Worm (Caenorhabditis elegans): ENCODE results near the gene rsd-2.

rsd-2 gene

DNA sequence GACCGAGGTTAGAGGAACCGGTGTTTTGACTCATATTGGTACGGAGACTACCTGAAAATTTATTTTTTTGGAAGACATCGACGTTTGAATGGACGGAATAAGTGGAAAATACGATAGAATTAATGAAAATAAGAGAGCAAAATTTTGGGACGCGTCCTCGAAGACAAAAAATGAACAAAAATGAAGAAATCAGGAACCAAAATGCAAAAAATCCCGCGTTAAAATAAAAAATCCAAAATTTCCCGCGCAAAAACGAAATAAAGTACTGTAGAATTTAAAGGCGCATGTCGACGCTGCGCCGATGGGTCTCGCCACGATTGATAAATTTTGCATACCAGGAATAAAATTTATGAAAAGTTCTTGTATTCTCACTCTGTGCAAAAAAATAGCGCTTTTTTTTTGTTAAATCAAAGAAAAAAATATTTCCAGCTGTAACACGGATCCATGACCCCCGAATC is 27.9 kb downstream of the rsd-2 start, which contains the start of gene puf-3:
Gene puf-3, minus strand, starts transcription at position 51 of the 458 bp plus-strand sequence.
- TF ChIP-seq nhr-20 (tag; optimal IDR thresholded peaks at IDR 0.05), result no peak

DNA sequence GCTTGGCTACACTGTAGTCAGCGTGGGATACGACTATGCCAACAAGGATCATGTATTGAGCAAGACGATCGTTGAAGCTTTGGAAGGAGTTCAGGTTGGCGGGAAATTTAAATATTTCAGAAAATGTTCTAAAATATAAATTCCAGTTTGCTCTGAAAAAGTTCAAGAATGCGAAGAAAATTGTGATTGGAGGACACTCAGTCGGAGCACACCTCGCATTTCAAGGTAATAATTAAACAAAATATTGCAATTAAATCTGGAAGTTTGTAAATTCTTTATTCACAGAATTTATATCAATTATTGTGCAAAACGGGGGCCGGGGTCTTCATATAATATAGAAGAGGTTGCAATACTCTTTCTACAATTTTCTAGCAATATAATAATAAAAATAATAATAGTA is 30.0 kb downstream of the rsd-2 start:
- no peak for TF ChIP-seq zip-4 (GFP tag; optimal IDR thresholded peaks at IDR 0.05)
- no peak for TF ChIP-seq lir-3 (tag; optimal IDR thresholded peaks at IDR 0.05; ENCODE audit: poor library complexity)
- TF ChIP-seq egl-27 (tag; optimal IDR thresholded peaks at IDR 0.05), result no peak
- no peak for TF ChIP-seq efl-1 (optimal IDR thresholded peaks at IDR 0.05)
- no peak for TF ChIP-seq efl-1 (GFP tag; optimal IDR thresholded peaks at IDR 0.05 in 1 of 2)
- TF ChIP-seq unc-98 (GFP tag; IDR thresholded peaks at IDR 0.05), result no peak
- TF ChIP-seq fos-1 (tag; optimal IDR thresholded peaks at IDR 0.05), result no peak
- TF ChIP-seq ztf-11 (tag; optimal IDR thresholded peaks at IDR 0.05), result no peak
- no peak for TF ChIP-seq sptf-1 (tag; optimal IDR thresholded peaks at IDR 0.05)
- TF ChIP-seq rnt-1 (tag; optimal IDR thresholded peaks at IDR 0.05), result no peak
- no peak for TF ChIP-seq egl-13 (tag; optimal IDR thresholded peaks at IDR 0.05)
- no peak for TF ChIP-seq elt-3 (tag; optimal IDR thresholded peaks at IDR 0.05)
- TF ChIP-seq efl-3 (GFP tag; optimal IDR thresholded peaks at IDR 0.05), result no peak
- no peak for TF ChIP-seq lin-15B (tag; optimal IDR thresholded peaks at IDR 0.05)
- TF ChIP-seq fkh-4 (tag; optimal IDR thresholded peaks at IDR 0.05; ENCODE audit: borderline replicate concordance), result no peak
- TF ChIP-seq lin-13 (GFP tag; optimal IDR thresholded peaks at IDR 0.05), result no peak
- TF ChIP-seq hlh-17 (GFP tag; optimal IDR thresholded peaks at IDR 0.05; ENCODE audit: borderline replicate concordance), result no peak
- no peak for TF ChIP-seq lin-39 (tag; optimal IDR thresholded peaks at IDR 0.05)
- TF ChIP-seq tlp-1 (tag; optimal IDR thresholded peaks at IDR 0.05), result no peak
- TF ChIP-seq ces-1 (GFP tag; optimal IDR thresholded peaks at IDR 0.05), result no peak

DNA sequence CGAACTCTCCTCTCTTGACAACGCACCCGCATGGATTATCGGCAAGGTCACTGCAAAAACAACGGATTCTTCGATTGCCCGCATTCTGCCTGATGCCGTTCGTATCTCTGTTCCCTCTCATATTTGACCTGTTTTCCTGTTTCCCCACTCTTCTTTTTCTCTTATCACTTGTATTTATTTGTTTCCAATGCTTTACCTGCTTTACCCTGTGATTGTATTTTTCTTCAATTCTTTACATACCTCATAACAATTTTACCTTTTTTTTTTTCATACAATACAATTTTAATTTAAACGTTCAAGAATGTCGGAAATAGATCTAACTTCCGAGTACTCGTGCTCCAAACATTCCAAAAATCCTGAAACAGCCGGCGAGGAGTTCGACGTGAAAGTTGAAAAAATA is 31.1 kb downstream of the rsd-2 start, which contains the start of gene afmd-2:
Gene afmd-2, plus strand, starts transcription at position 301 of the 400 bp plus-strand sequence.
- TF ChIP-seq fkh-4 (tag; optimal IDR thresholded peaks at IDR 0.05; ENCODE audit: borderline replicate concordance) (no peak), fos-1 (tag; optimal IDR thresholded peaks at IDR 0.05) (no peak), lin-13 (GFP tag; optimal IDR thresholded peaks at IDR 0.05) (no peak), nhr-20 (tag; optimal IDR thresholded peaks at IDR 0.05) (no peak), unc-130 (tag; optimal IDR thresholded peaks at IDR 0.05) (no peak), nhr-76 (tag; optimal IDR thresholded peaks at IDR 0.05) (no peak), elt-3 (tag; optimal IDR thresholded peaks at IDR 0.05) (no peak), ceh-90 (tag; optimal IDR thresholded peaks at IDR 0.05) (no peak), swsn-7 (tag; optimal IDR thresholded peaks at IDR 0.05) (no peak), pax-3 (tag; optimal IDR thresholded peaks at IDR 0.05) (no peak), mdl-1 (tag; optimal IDR thresholded peaks at IDR 0.05) (no peak), C34B4.2 (tag; optimal IDR thresholded peaks at IDR 0.05) (no peak), nhr-12 (tag; optimal IDR thresholded peaks at IDR 0.05) (no peak), blmp-1 (tag; optimal IDR thresholded peaks at IDR 0.05) (no peak), nhr-11 (tag; optimal IDR thresholded peaks at IDR 0.05) (no peak)

DNA sequence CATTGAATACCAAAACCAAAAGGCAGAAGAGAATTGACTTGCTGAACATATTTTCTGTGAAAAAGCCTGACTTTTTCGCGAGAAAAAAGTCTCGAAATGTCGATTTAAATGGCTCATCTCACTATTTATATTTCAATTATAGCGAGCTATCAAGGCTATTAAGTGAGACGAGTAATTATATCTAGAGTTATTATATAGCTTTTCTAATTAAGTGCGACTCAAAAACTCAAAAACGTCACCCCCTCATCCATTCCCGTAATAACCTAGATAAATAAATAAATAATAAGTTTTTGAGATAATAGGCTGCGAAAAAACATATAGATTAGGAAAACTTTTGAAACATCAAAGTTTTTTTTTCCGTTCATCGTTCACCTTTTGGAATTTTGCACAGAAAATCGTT is 34.4 kb downstream of the rsd-2 start, which contains the start of gene nlp-17:
Gene nlp-17, minus strand, starts transcription at position 101 of the 400 bp plus-strand sequence.
- TF ChIP-seq tbx-2 (tag; optimal IDR thresholded peaks at IDR 0.05), result no peak
- TF ChIP-seq hlh-4 (tag; optimal IDR thresholded peaks at IDR 0.05), result no peak
- no peak for TF ChIP-seq ztf-4 (tag; optimal IDR thresholded peaks at IDR 0.05)
- TF ChIP-seq F16B12.6 (tag; optimal IDR thresholded peaks at IDR 0.05), result no peak
- no peak for TF ChIP-seq ztf-11 (tag; optimal IDR thresholded peaks at IDR 0.05)
- TF ChIP-seq jun-1 (tag; optimal IDR thresholded peaks at IDR 0.05), result no peak
- no peak for TF ChIP-seq C16A3.4 (tag; optimal IDR thresholded peaks at IDR 0.05)
- TF ChIP-seq nhr-19 (GFP tag; conservative IDR thresholded peaks at IDR 0.05), result no peak
- no peak for TF ChIP-seq alr-1 (tag; optimal IDR thresholded peaks at IDR 0.05; ENCODE audit: borderline replicate concordance)
